Worm (Caenorhabditis elegans) whole organism, L3 larva: ENCODE data around the gene atgl-1.

Experiments
- ZK546.5 ChIP-seq: sonication (generic microtip); optimal IDR thresholded peaks from 2 replicates; lab custom pipeline; 2017; ENCODE audit warnings: missing biosample characterization, missing genetic modification characterization
- ceh-28 ChIP-seq: fragments of 150-350 bp; optimal IDR thresholded peaks from 2 replicates; lab custom pipeline; 2014; ENCODE audit warnings: missing biosample characterization, missing genetic modification reagents, missing genetic modification characterization
- ceh-82 ChIP-seq: fragments of 150-350 bp; optimal IDR thresholded peaks from 2 replicates; lab custom pipeline; 2014; ENCODE audit warnings: missing biosample characterization, missing genetic modification characterization
- egl-27 ChIP-seq: sonication (generic microtip); optimal IDR thresholded peaks from 4 replicates; lab custom pipeline; 2017; ENCODE audit warnings: missing biosample characterization, missing genetic modification reagents, missing genetic modification characterization
- jun-1 ChIP-seq: fragments of 150-350 bp; optimal IDR thresholded peaks from 2 replicates; lab custom pipeline; 2014; ENCODE audit warnings: missing biosample characterization, missing genetic modification reagents, missing genetic modification characterization
- lin-39 ChIP-seq: fragments of 150-350 bp; optimal IDR thresholded peaks from 2 replicates; lab custom pipeline; 2018; ENCODE audit warnings: missing biosample characterization, missing genetic modification reagents, missing genetic modification characterization
- nfya-1 ChIP-seq: sonication (generic microtip); optimal IDR thresholded peaks from 2 replicates; lab custom pipeline; 2017; ENCODE audit warnings: missing genetic modification characterization, mild to moderate bottlenecking, missing compliant biosample characterization, antibody characterized with exemption, moderate library complexity; ENCODE audit not compliant: insufficient read depth
- nhr-25 ChIP-seq: sonication (generic microtip); optimal IDR thresholded peaks from 2 replicates; lab custom pipeline; 2017; ENCODE audit warnings: missing biosample characterization, missing genetic modification characterization
- nhr-76 ChIP-seq: fragments of 150-350 bp; sonication (generic microtip); optimal IDR thresholded peaks from 5 replicates; lab custom pipeline; 2014; ENCODE audit warnings: missing biosample characterization, missing genetic modification characterization
- nhr-77 ChIP-seq: fragments of 150-350 bp; optimal IDR thresholded peaks from 2 replicates; lab custom pipeline; 2014; ENCODE audit warnings: missing biosample characterization, missing genetic modification characterization
- skn-1 ChIP-seq: fragments of 150-350 bp; optimal IDR thresholded peaks from 2 replicates; lab custom pipeline; 2014; ENCODE audit warnings: missing biosample characterization, missing genetic modification characterization
- ztf-11 ChIP-seq: fragments of 150-350 bp; optimal IDR thresholded peaks from 2 replicates; lab custom pipeline; 2014; ENCODE audit warnings: missing biosample characterization, missing genetic modification characterization
- ztf-4 ChIP-seq: fragments of 150-350 bp; optimal IDR thresholded peaks from 2 replicates; lab custom pipeline; 2014; ENCODE audit warnings: missing biosample characterization, missing genetic modification characterization

DNA sequence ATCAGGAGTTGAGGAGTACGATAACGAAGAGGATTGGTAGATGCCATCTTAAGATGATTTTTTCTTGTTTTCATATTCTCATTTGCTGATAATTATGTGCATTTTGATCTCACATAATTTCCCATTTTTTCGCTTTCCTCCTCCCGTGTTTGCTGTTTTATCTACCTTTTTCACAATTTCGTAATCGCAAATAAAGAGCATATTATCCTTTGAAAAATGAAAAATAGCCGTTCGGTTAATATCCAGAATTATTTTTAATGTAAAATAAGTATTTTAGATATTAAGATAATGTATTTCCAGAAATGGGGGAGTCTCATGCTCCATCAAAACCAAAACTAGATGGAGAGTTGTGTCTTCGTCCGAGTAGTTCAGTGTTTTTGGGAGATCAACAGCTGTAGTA, 13.7 kb upstream of the atgl-1 start, which contains the start of gene vps-16:
- TF ChIP-seq nhr-77 (tag; lab: Kevin White, UChicago), result no peak
- no peak for TF ChIP-seq egl-27 (tag; lab: Kevin White, UChicago)
- TF ChIP-seq ceh-82 (tag; lab: Kevin White, UChicago), result no peak
- TF ChIP-seq nhr-76, result no peak
- no peak for TF ChIP-seq nhr-25 (tag; lab: Kevin White, UChicago)
- no peak for TF ChIP-seq ztf-11 (tag; lab: Kevin White, UChicago)
- no peak for TF ChIP-seq lin-39 (tag; lab: Kevin White, UChicago)
- no peak for TF ChIP-seq ceh-28 (tag; lab: Kevin White, UChicago)
- no peak for TF ChIP-seq skn-1 (tag; lab: Kevin White, UChicago)
- no peak for TF ChIP-seq ztf-4 (tag; lab: Kevin White, UChicago)
- no peak for TF ChIP-seq jun-1 (tag; lab: Kevin White, UChicago)
- no peak for TF ChIP-seq nfya-1 (tag; lab: Kevin White, UChicago)
- TF ChIP-seq ZK546.5, result no peak
